Worm (Caenorhabditis elegans) whole organism, young adult: ENCODE data around the gene F47G9.4.
A peak's percentile ranks its signal among the peaks of the same experiment; 100 is the strongest.

Experiments used
- B0019.2 ChIP-seq: fragments of 200-800 bp; sonication (Bioruptor generic); conservative IDR thresholded peaks from 2 replicates; pipeline ENCODE4 v1.3.6; 2022; ENCODE audit warnings: missing genetic modification reagents, missing genetic modification characterization, missing compliant biosample characterization
- B0035.1 ChIP-seq: sonication (generic microtip); optimal IDR thresholded peaks from 2 replicates; lab custom pipeline; 2016; ENCODE audit warnings: missing genetic modification characterization, mild to moderate bottlenecking, missing compliant biosample characterization, missing genotype, missing genetic modification reagents
- B0336.3 ChIP-seq: fragments of 200-800 bp; sonication (Bioruptor generic); IDR thresholded peaks from 2 replicates; pipeline ENCODE4 v1.3.6; 2022; ENCODE audit warnings: missing genetic modification characterization, missing compliant biosample characterization
- D2030.7 ChIP-seq: fragments of 200-800 bp; sonication (Bioruptor generic); IDR thresholded peaks from 2 replicates; pipeline ENCODE4 v1.3.6; 2022; ENCODE audit warnings: missing genetic modification reagents, missing genetic modification characterization, missing compliant biosample characterization
- F10E7.11 ChIP-seq: sonication (generic microtip); optimal IDR thresholded peaks from 2 replicates; lab custom pipeline; 2017; ENCODE audit warnings: mild to moderate bottlenecking, missing genetic modification characterization, moderate library complexity, missing compliant biosample characterization
- F22D6.2 ChIP-seq: sonication (generic microtip); optimal IDR thresholded peaks from 2 replicates; lab custom pipeline; 2016; ENCODE audit warnings: mild to moderate bottlenecking, missing genetic modification characterization, missing compliant biosample characterization
- F33H1.4 ChIP-seq: fragments of 200-800 bp; sonication (Bioruptor generic); IDR thresholded peaks from 2 replicates; pipeline ENCODE4 v1.3.6; 2022; ENCODE audit warnings: missing genetic modification reagents, missing genetic modification characterization, missing compliant biosample characterization
- F57A8.1 ChIP-seq: fragments of 200-800 bp; sonication (Bioruptor generic); optimal IDR thresholded peaks from 2 replicates; lab custom pipeline; 2018; ENCODE audit warnings: mild to moderate bottlenecking, missing genetic modification characterization, moderate library complexity, missing compliant biosample characterization
- F57C9.4 ChIP-seq: sonication (generic microtip); optimal IDR thresholded peaks from 2 replicates; lab custom pipeline; 2017; ENCODE audit warnings: mild to moderate bottlenecking, missing genetic modification characterization, missing compliant biosample characterization
- K12H6.12 ChIP-seq: fragments of 200-800 bp; sonication (Bioruptor generic); optimal IDR thresholded peaks from 2 replicates; lab custom pipeline; 2018; ENCODE audit warnings: mild to moderate bottlenecking, missing genetic modification characterization, missing compliant biosample characterization
- T26A5.8 ChIP-seq: sonication (generic microtip); optimal IDR thresholded peaks from 2 replicates; lab custom pipeline; 2016; ENCODE audit warnings: missing genetic modification characterization, missing compliant biosample characterization
- ama-1 ChIP-seq, 3 experiments: fragments of 150-350 bp in 1 of 3; sonication (generic microtip) in 2 of 3; optimal IDR thresholded peaks; 2 replicates each; lab custom pipeline; 2014 to 2018; ENCODE audit warnings: missing biosample characterization in 2 of 3, missing genetic modification characterization in 2 of 3, missing genetic modification reagents in 2 of 3
- aptf-2 ChIP-seq: fragments of 200-800 bp; sonication (Bioruptor generic); conservative IDR thresholded peaks from 2 replicates; pipeline ENCODE4 v1.3.6; 2022; ENCODE audit warnings: missing genetic modification reagents, missing genetic modification characterization, missing compliant biosample characterization
- atf-7 ChIP-seq: sonication (generic microtip); optimal IDR thresholded peaks from 2 replicates; lab custom pipeline; 2017; ENCODE audit warnings: mild to moderate bottlenecking, missing genetic modification characterization, missing compliant biosample characterization
- bed-1 ChIP-seq: fragments of 200-800 bp; sonication (Bioruptor generic); IDR thresholded peaks from 2 replicates; pipeline ENCODE4 v1.3.6; 2022; ENCODE audit warnings: missing genetic modification reagents, missing genetic modification characterization, missing compliant biosample characterization
- cebp-2 ChIP-seq: fragments of 200-800 bp; sonication (Bioruptor generic); IDR thresholded peaks from 2 replicates; pipeline ENCODE4 v1.3.6; 2022; ENCODE audit warnings: missing genetic modification characterization, missing compliant biosample characterization
- ceh-100 ChIP-seq: fragments of 200-800 bp; sonication (Bioruptor generic); IDR thresholded peaks from 2 replicates; pipeline ENCODE4 v1.3.6; 2022; ENCODE audit warnings: missing genetic modification reagents, missing genetic modification characterization, missing compliant biosample characterization
- ceh-40 ChIP-seq: fragments of 200-800 bp; sonication (Bioruptor generic); IDR thresholded peaks from 2 replicates; pipeline ENCODE4 v1.3.6; 2022; ENCODE audit warnings: missing genetic modification characterization, missing compliant biosample characterization
- ceh-58 ChIP-seq: fragments of 200-800 bp; sonication (Bioruptor generic); IDR thresholded peaks from 2 replicates; pipeline ENCODE4 v1.3.6; 2022; ENCODE audit warnings: missing genetic modification characterization, missing compliant biosample characterization
- ceh-79 ChIP-seq: sonication (generic microtip); optimal IDR thresholded peaks from 2 replicates; lab custom pipeline; 2017; ENCODE audit warnings: mild to moderate bottlenecking, missing genetic modification characterization, missing compliant biosample characterization
- ceh-91 ChIP-seq: fragments of 200-800 bp; sonication (Bioruptor generic); IDR thresholded peaks from 2 replicates; pipeline ENCODE4 v1.3.6; 2022; ENCODE audit warnings: missing genetic modification reagents, missing genetic modification characterization, missing compliant biosample characterization
- dpff-1 ChIP-seq: sonication (generic microtip); optimal IDR thresholded peaks from 2 replicates; lab custom pipeline; 2017; ENCODE audit warnings: mild to moderate bottlenecking, missing genetic modification characterization, missing compliant biosample characterization
- efl-1 ChIP-seq: fragments of 150-350 bp; optimal IDR thresholded peaks from 2 replicates; lab custom pipeline; 2014; ENCODE audit warnings: missing biosample characterization, missing genetic modification reagents, missing genetic modification characterization
- egrh-3 ChIP-seq: fragments of 200-800 bp; sonication (Bioruptor generic); IDR thresholded peaks from 2 replicates; pipeline ENCODE4 v1.3.6; 2022; ENCODE audit warnings: missing genetic modification reagents, missing genetic modification characterization, missing compliant biosample characterization
- ekl-4 ChIP-seq: fragments of 200-800 bp; sonication (Bioruptor generic); IDR thresholded peaks from 2 replicates; pipeline ENCODE4 v1.3.6; 2022; ENCODE audit warnings: missing genetic modification reagents, missing genetic modification characterization, missing compliant biosample characterization
- hlh-12 ChIP-seq: sonication (generic microtip); optimal IDR thresholded peaks from 2 replicates; lab custom pipeline; 2016; ENCODE audit warnings: missing genetic modification characterization, missing compliant biosample characterization
- hlh-26 ChIP-seq: fragments of 200-800 bp; sonication (Bioruptor generic); conservative IDR thresholded peaks from 2 replicates; pipeline ENCODE4 v1.3.6; 2022; ENCODE audit warnings: missing genetic modification reagents, missing genetic modification characterization, missing compliant biosample characterization
- hsf-1 ChIP-seq: fragments of 200-800 bp; sonication (Bioruptor generic); IDR thresholded peaks from 2 replicates; pipeline ENCODE4 v1.3.6; 2022; ENCODE audit warnings: missing genetic modification reagents, missing genetic modification characterization, missing compliant biosample characterization
- lin-35 ChIP-seq, 3 experiments: fragments of 150-350 bp in 2 of 3; sonication (generic microtip) in 1 of 3; optimal IDR thresholded peaks; 2 replicates each; lab custom pipeline; 2014 to 2018; ENCODE audit warnings: missing biosample characterization in 3 of 3, missing genetic modification characterization in 3 of 3, missing genetic modification reagents in 3 of 3
- lin-40 ChIP-seq: sonication (generic microtip); optimal IDR thresholded peaks from 2 replicates; lab custom pipeline; 2016; ENCODE audit warnings: missing genetic modification characterization, mild to moderate bottlenecking, missing compliant biosample characterization, missing genotype, missing genetic modification reagents
- lir-1 ChIP-seq: fragments of 200-800 bp; sonication (Bioruptor generic); conservative IDR thresholded peaks from 2 replicates; pipeline ENCODE4 v1.3.6; 2022; ENCODE audit warnings: missing genetic modification reagents, missing genetic modification characterization, missing compliant biosample characterization
- lsy-27 ChIP-seq: sonication (generic microtip); optimal IDR thresholded peaks from 2 replicates; lab custom pipeline; 2017; ENCODE audit warnings: missing genetic modification characterization, mild to moderate bottlenecking, missing compliant biosample characterization, antibody characterized with exemption, missing genotype, borderline replicate concordance; ENCODE audit not compliant: insufficient read depth
- nfya-2 ChIP-seq: fragments of 200-800 bp; sonication (Bioruptor generic); IDR thresholded peaks from 2 replicates; pipeline ENCODE4 v1.3.6; 2022; ENCODE audit warnings: missing genetic modification reagents, missing genetic modification characterization, missing compliant biosample characterization
- nhr-80 ChIP-seq: sonication (generic microtip); optimal IDR thresholded peaks from 2 replicates; lab custom pipeline; 2016; ENCODE audit warnings: missing genetic modification characterization, missing compliant biosample characterization
- nhr-90 ChIP-seq: sonication (generic microtip); optimal IDR thresholded peaks from 2 replicates; lab custom pipeline; 2016; ENCODE audit warnings: missing genotype, mild to moderate bottlenecking, missing genetic modification characterization, missing compliant biosample characterization
- pbrm-1 ChIP-seq: fragments of 200-800 bp; sonication (Bioruptor generic); IDR thresholded peaks from 2 replicates; pipeline ENCODE4 v1.3.6; 2022; ENCODE audit warnings: missing genetic modification reagents, missing genetic modification characterization, missing compliant biosample characterization
- rcor-1 ChIP-seq: fragments of 200-800 bp; sonication (Bioruptor generic); IDR thresholded peaks from 2 replicates; pipeline ENCODE4 v1.3.6; 2022; ENCODE audit warnings: missing genetic modification reagents, missing genetic modification characterization, missing compliant biosample characterization
- sdz-38 ChIP-seq: sonication (generic microtip); optimal IDR thresholded peaks from 2 replicates; lab custom pipeline; 2016; ENCODE audit warnings: missing genotype, missing genetic modification characterization, missing compliant biosample characterization
- snpc-3.4 ChIP-seq: sonication (generic microtip); optimal IDR thresholded peaks from 2 replicates; lab custom pipeline; 2017; ENCODE audit warnings: missing genetic modification characterization, mild to moderate bottlenecking, missing compliant biosample characterization, antibody characterized with exemption, moderate library complexity, missing genotype, missing genetic modification reagents
- snpc-4 ChIP-seq, 5 experiments: fragments of 150-350 bp in 1 of 5; sonication (generic microtip) in 4 of 5; optimal IDR thresholded peaks; 2 replicates each; lab custom pipeline; 2014 to 2018; ENCODE audit warnings: missing genetic modification characterization in 5 of 5, missing biosample characterization in 3 of 5, antibody characterized with exemption in 2 of 5, mild to moderate bottlenecking in 2 of 5, missing compliant biosample characterization in 2 of 5, missing genotype in 2 of 5, moderate library complexity in 2 of 5, missing genetic modification reagents in 1 of 5
- sptf-2 ChIP-seq: fragments of 200-800 bp; sonication (Bioruptor generic); optimal IDR thresholded peaks from 2 replicates; lab custom pipeline; 2018; ENCODE audit warnings: mild to moderate bottlenecking, missing genetic modification characterization, missing compliant biosample characterization
- tlf-1 ChIP-seq: fragments of 200-800 bp; sonication (Bioruptor generic); optimal IDR thresholded peaks from 2 replicates; lab custom pipeline; 2018; ENCODE audit warnings: mild to moderate bottlenecking, missing genetic modification characterization, missing compliant biosample characterization
- unc-62 ChIP-seq: fragments of 150-350 bp; optimal IDR thresholded peaks from 2 replicates; lab custom pipeline; 2014; ENCODE audit warnings: missing biosample characterization, missing genetic modification reagents, missing genetic modification characterization
- zim-3 ChIP-seq: sonication (generic microtip); optimal IDR thresholded peaks from 2 replicates; lab custom pipeline; 2017; ENCODE audit warnings: mild to moderate bottlenecking, missing genetic modification characterization, moderate library complexity, missing compliant biosample characterization
- ztf-18 ChIP-seq: sonication (generic microtip); optimal IDR thresholded peaks from 2 replicates; lab custom pipeline; 2016; ENCODE audit warnings: missing genotype, mild to moderate bottlenecking, missing genetic modification characterization, missing compliant biosample characterization
- ztf-26 ChIP-seq: sonication (generic microtip); optimal IDR thresholded peaks from 2 replicates; lab custom pipeline; 2017; ENCODE audit warnings: missing genetic modification characterization, missing compliant biosample characterization

F47G9.4 gene

DNA sequence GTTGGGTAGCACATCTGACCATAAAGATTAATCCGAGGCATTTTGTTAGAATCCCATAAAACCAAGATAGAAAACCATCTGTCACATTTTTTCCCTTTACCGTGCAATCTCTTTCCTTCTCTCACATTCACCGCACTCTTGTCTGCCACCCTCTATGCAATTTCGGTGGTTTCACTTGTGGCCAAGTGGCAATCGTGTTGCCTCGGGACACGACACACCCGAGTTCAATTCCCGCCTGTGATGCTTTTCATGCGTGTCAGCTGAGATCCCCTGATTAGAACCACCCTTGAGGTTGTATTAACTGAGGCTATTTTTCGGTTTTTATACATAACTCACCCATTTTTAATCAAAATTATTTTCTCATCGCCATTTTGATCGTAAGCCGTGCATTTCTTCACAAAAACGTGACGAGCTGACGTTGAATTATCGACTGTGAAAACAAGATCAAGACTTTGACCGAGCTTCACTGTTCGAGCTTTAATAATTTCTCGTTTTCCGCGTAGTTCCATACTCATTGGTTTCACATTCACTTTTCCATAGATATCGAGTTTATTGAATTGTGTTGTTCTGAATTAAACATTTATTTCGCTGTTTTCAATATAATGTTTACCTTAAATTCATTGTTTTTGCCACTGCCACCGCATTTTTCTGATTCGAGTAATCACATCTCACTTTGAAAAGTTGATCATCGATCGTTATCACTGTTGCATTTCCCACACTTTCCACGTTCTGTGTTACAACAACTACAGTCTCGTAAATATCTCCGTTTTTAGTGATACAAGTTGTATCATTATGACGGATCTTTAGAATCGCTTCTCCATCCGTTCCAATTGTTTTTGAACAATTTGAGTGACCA lies 7.4 kb downstream of the F47G9.4 start (continued):
- peak; percentile 83 for TF ChIP-seq lir-1 (GFP tag; lab: Robert Waterston, UW)
- TF ChIP-seq efl-1 (GFP tag; lab: Kevin White, UChicago), result peak; percentile 53
- peak; percentile 87 for TF ChIP-seq snpc-4 (GFP tag; optimal IDR thresholded peaks at IDR 0.05; lab: Kevin White, UChicago)
- peak; percentile 68 to 91 (median 88) for TF ChIP-seq snpc-4 (tag; optimal IDR thresholded peaks at IDR 0.05; lab: Kevin White, UChicago)
- peak; percentile 92 for TF ChIP-seq B0035.1 (tag; lab: Kevin White, UChicago)
- peak; percentile 92 for TF ChIP-seq D2030.7
- TF ChIP-seq ekl-4, result peak; percentile 95
- peak; percentile 99 for TF ChIP-seq ceh-79 (tag; lab: Kevin White, UChicago)
- TF ChIP-seq K12H6.12 (tag; lab: Kevin White, UChicago), result peak; percentile 90
- peak; percentile 99 for TF ChIP-seq F57A8.1
- TF ChIP-seq sptf-2 (GFP tag; lab: Kevin White, UChicago), result peak; percentile 99
- TF ChIP-seq ceh-91 (GFP tag; lab: Robert Waterston, UW), result peak; percentile 65
- peak; percentile 95 for TF ChIP-seq ztf-26
- peak; percentile 92 for TF ChIP-seq lsy-27 (tag; lab: Kevin White, UChicago)
- TF ChIP-seq dpff-1, result peak; percentile 89
- peak; percentile 93 for TF ChIP-seq tlf-1
- peak; percentile 78 for TF ChIP-seq hsf-1 (GFP tag; lab: Robert Waterston, UW)
- peak; percentile 22 to 87 (median 61) for TF ChIP-seq lin-35 (GFP tag; optimal IDR thresholded peaks at IDR 0.05; lab: Kevin White, UChicago)
- peak; percentile 71 for TF ChIP-seq F22D6.2
- peak; percentile 84 for TF ChIP-seq hlh-26
- peak; percentile 57 for TF ChIP-seq sdz-38
- peak; percentile 99 for TF ChIP-seq cebp-2 (GFP tag; lab: Robert Waterston, UW)
- TF ChIP-seq lin-40 (tag; lab: Kevin White, UChicago), result peak; percentile 85
- TF ChIP-seq B0336.3 (GFP tag; lab: Robert Waterston, UW), result peak; percentile 97
- peak; percentile 86 for TF ChIP-seq ceh-100 (GFP tag; lab: Robert Waterston, UW)
- TF ChIP-seq pbrm-1 (GFP tag; lab: Robert Waterston, UW), result peak; percentile 94
- peak; percentile 88 for TF ChIP-seq ztf-18 (tag; lab: Kevin White, UChicago)
- peak; percentile 80 for TF ChIP-seq nhr-80 (tag; lab: Kevin White, UChicago)
- peak; percentile 95 for TF ChIP-seq rcor-1 (GFP tag; lab: Robert Waterston, UW)
- peak; percentile 25 for TF ChIP-seq unc-62 (GFP tag; lab: Kevin White, UChicago)
- TF ChIP-seq zim-3 (tag; lab: Kevin White, UChicago), result peak; percentile 99
- TF ChIP-seq B0019.2 (GFP tag; lab: Robert Waterston, UW), result peak; percentile 87
- peak; percentile 99 for TF ChIP-seq ceh-58
- TF ChIP-seq bed-1 (GFP tag; lab: Robert Waterston, UW), result peak; percentile 98
- peak; percentile 92; the same call in 1 of the 2 replicates for TF ChIP-seq nfya-2
- TF ChIP-seq T26A5.8 (tag; lab: Kevin White, UChicago), result peak; percentile 99
- TF ChIP-seq hlh-12, result peak; percentile 90
- peak; percentile 99 for TF ChIP-seq F10E7.11 (tag; lab: Kevin White, UChicago)
- TF ChIP-seq ama-1 (optimal IDR thresholded peaks at IDR 0.05; lab: Kevin White, UChicago), result no peak
- peak; percentile 95 to 96 for TF ChIP-seq ama-1 (GFP tag; optimal IDR thresholded peaks at IDR 0.05; lab: Kevin White, UChicago)
- TF ChIP-seq snpc-3.4 (tag; lab: Kevin White, UChicago), result peak; percentile 96
- peak; percentile 96 for TF ChIP-seq ceh-40 (GFP tag; lab: Robert Waterston, UW)
- TF ChIP-seq aptf-2 (GFP tag; lab: Robert Waterston, UW), result peak; percentile 84
- peak; percentile 67 for TF ChIP-seq F33H1.4
- peak; percentile 73 for TF ChIP-seq egrh-3
- TF ChIP-seq F57C9.4 (tag; lab: Kevin White, UChicago), result peak; percentile 96
- TF ChIP-seq nhr-90 (tag; lab: Kevin White, UChicago), result peak; percentile 97
- peak; percentile 95 for TF ChIP-seq atf-7
